Worm (Caenorhabditis elegans) whole organism, L4/young adult: ENCODE data around the gene F42C5.5.

Source experiments
- W03F9.2 ChIP-seq: fragments of 150-350 bp; optimal IDR thresholded peaks from 2 replicates; lab custom pipeline; 2014; ENCODE audit warnings: missing biosample characterization, missing genetic modification characterization
- dao-5 ChIP-seq: sonication (generic microtip); optimal IDR thresholded peaks from 2 replicates; lab custom pipeline; 2016; ENCODE audit warnings: missing genotype, missing genetic modification characterization, moderate library complexity, missing compliant biosample characterization
- him-1 ChIP-seq: sonication (generic microtip); optimal IDR thresholded peaks from 2 replicates; lab custom pipeline; 2016; ENCODE audit warnings: missing genotype, missing genetic modification reagents, missing genetic modification characterization, missing compliant biosample characterization

ce11 chrIV:7291957-7292356 lies 2.1 kb downstream of the F42C5.5 start, which contains the start of gene F42C5.4:
- TF ChIP-seq him-1 (tag; lab: Kevin White, UChicago) (no peak), W03F9.2 (tag; lab: Kevin White, UChicago) (no peak), dao-5 (tag; lab: Kevin White, UChicago) (no peak)
